Worm (Caenorhabditis elegans): Measurements from ENCODE around the gene Y94H6A.10.
A peak's percentile ranks its signal among the peaks of the same experiment; 100 is the strongest.

The Y94H6A.10 gene

DNA sequence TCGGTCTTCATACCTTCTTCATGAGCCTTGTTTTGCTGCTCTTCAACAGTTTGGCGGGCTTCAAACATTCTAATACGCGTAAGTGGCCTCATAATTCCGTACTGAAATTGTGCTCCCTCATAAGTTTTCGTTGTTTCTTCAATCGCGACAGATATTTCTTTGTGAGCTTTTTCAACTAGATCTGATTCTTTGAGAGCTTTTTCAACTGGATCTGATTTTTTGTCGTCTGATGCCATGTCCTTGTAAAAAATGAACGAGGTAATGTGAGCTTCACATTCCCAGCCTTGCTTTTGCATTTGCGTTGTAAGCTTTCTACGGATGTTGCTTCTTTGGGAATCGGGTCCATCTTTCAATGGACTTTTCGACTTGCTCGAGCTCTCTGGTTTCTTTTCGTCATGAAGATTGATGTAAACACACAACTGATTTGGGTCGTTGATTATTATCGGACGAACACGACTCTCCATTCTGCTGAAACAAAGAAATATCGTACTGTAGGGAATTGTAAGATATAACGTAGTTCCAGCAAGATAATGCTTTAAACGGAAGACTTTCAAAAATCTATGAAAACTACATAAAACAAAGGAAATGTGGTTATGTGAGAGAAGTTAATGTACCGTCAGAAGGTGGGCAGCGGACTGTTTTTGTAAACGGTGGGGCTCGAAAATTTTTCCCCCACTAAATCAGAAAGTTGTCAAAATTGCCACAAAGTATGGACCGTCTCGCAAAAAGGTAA, at the start of gene Y94H6A.10:
Gene Y94H6A.10, minus strand, starts transcription at position 464 of the 733 bp plus-strand sequence.
- no peak for TF ChIP-seq akir-1 (GFP tag; optimal IDR thresholded peaks at IDR 0.05)
- no peak for TF ChIP-seq B0019.2 (GFP tag; conservative IDR thresholded peaks at IDR 0.05)
- 0 out of 2 replicates have a peak, but pooled peaks have one; percentile 14 for TF ChIP-seq D2030.7 (GFP tag; IDR thresholded peaks at IDR 0.05)
- TF ChIP-seq mcd-1 (GFP tag; IDR thresholded peaks at IDR 0.05) = no peak
- peak; percentile 24 for TF ChIP-seq atf-7 (tag; optimal IDR thresholded peaks at IDR 0.05)
- peak; percentile 34 for TF ChIP-seq ZK185.1 (tag; optimal IDR thresholded peaks at IDR 0.05; ENCODE audit: poor library complexity, severe bottlenecking)
- peak; percentile 12 for TF ChIP-seq chd-7 (tag; optimal IDR thresholded peaks at IDR 0.05)
- no peak for TF ChIP-seq ceh-100 (GFP tag; IDR thresholded peaks at IDR 0.05)
- no peak for TF ChIP-seq ceh-27 (GFP tag; optimal IDR thresholded peaks at IDR 0.05)
- no peak for TF ChIP-seq snpc-1.3 (tag; optimal IDR thresholded peaks at IDR 0.05; ENCODE audit: insufficient read depth)
- no peak for TF ChIP-seq Y95B8A.8 (GFP tag; IDR thresholded peaks at IDR 0.05)
- TF ChIP-seq T26A5.8 (tag; optimal IDR thresholded peaks at IDR 0.05) = peak; percentile 28
- no peak for TF ChIP-seq nfya-1 (tag; optimal IDR thresholded peaks at IDR 0.05; ENCODE audit: borderline replicate concordance, insufficient read depth)
- TF ChIP-seq madf-6 (GFP tag; IDR thresholded peaks at IDR 0.05) = no peak
- TF ChIP-seq madf-8 (GFP tag; conservative IDR thresholded peaks at IDR 0.05) = no peak
- TF ChIP-seq zim-3 (tag; optimal IDR thresholded peaks at IDR 0.05) = peak; percentile 24
- TF ChIP-seq attf-3 (GFP tag; conservative IDR thresholded peaks at IDR 0.05) = no peak
- TF ChIP-seq snpc-4 (GFP tag; optimal IDR thresholded peaks at IDR 0.05) = no peak
- TF ChIP-seq snpc-4 (tag; optimal IDR thresholded peaks at IDR 0.05) = no peak
- no peak for TF ChIP-seq xnd-1 (tag; optimal IDR thresholded peaks at IDR 0.05)
- no peak for TF ChIP-seq T07F8.4 (tag; optimal IDR thresholded peaks at IDR 0.05)
- peak; percentile 67 for TF ChIP-seq ama-1 (optimal IDR thresholded peaks at IDR 0.05)
- no peak for TF ChIP-seq ama-1 (GFP tag; optimal IDR thresholded peaks at IDR 0.05)
- TF ChIP-seq ztf-26 (tag; optimal IDR thresholded peaks at IDR 0.05) = peak; percentile 19
- no peak for TF ChIP-seq hrde-1 (tag; optimal IDR thresholded peaks at IDR 0.05; ENCODE audit: borderline replicate concordance)
- TF ChIP-seq F52B5.7 (tag; optimal IDR thresholded peaks at IDR 0.05) = no peak

DNA sequence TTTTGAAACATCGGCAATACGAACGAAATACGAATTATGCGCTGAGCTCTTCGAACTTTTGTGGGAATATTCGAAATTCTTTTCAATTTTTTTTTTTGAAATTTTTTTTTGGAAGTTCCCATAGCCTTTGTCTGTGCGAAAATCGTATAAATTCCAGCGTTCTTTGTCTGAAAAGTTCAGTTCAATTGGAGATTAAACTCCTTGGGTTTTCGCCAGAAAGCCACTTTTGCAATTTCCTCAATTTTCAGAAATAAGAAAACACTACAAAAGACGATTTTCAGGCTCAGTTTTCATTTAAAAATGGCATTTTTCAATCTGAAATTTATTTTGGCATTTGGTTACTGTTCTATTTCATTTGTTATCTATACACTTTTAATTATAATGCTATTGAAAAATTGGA, 48.7 kb upstream of the Y94H6A.10 start, which contains the start of gene Y54G2A.38:
Gene Y54G2A.38, plus strand, starts transcription at position 301 of the 400 bp plus-strand sequence.
- TF ChIP-seq lin-35 (GFP tag; optimal IDR thresholded peaks at IDR 0.05) (no peak), bed-2 (GFP tag; IDR thresholded peaks at IDR 0.05) (no peak), pha-4 (tag; optimal IDR thresholded peaks at IDR 0.05) (no peak), sdz-38 (tag; optimal IDR thresholded peaks at IDR 0.05) (no peak), ceh-27 (GFP tag; optimal IDR thresholded peaks at IDR 0.05) (no peak), ztf-25 (GFP tag; IDR thresholded peaks at IDR 0.05) (no peak), rpc-1 (optimal IDR thresholded peaks at IDR 0.05) (no peak), rpc-1 (tag; optimal IDR thresholded peaks at IDR 0.05) (no peak), egl-18 (GFP tag; IDR thresholded peaks at IDR 0.05) (no peak), lsy-27 (tag; optimal IDR thresholded peaks at IDR 0.05; ENCODE audit: borderline replicate concordance, insufficient read depth) (no peak)

DNA sequence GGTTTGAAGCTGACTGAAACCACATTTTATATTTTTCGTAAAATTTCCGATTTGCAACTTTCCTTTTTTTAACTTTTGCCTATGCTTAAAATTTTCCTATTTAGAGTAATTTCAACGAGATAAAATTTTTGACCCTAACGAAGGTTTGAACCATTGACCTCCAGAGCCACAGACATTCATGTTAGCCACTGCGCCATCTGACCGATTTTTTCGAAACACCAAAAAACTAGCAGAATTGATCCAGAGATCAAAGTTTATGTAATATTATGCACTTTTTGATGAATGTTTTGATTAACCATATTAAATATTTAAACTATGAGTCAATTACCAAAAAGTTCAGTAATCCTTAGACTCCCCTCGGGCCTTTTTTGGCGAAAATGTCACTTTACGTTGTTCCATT, 47.6 kb upstream of the Y94H6A.10 start:
- TF ChIP-seq cebp-2 (GFP tag; IDR thresholded peaks at IDR 0.05) = no peak
- no peak for TF ChIP-seq rpc-1 (optimal IDR thresholded peaks at IDR 0.05)
- peak; percentile 39 for TF ChIP-seq rpc-1 (tag; optimal IDR thresholded peaks at IDR 0.05)
- no peak for TF ChIP-seq ztf-3 (GFP tag; optimal IDR thresholded peaks at IDR 0.05)
- no peak for TF ChIP-seq Y95B8A.8 (GFP tag; IDR thresholded peaks at IDR 0.05)
- TF ChIP-seq F10E7.11 (tag; optimal IDR thresholded peaks at IDR 0.05) = no peak
- TF ChIP-seq madf-8 (GFP tag; conservative IDR thresholded peaks at IDR 0.05) = no peak
- peak; percentile 56 for TF ChIP-seq tbp1 (GFP tag; optimal IDR thresholded peaks at IDR 0.05)
- no peak for TF ChIP-seq B0019.2 (GFP tag; conservative IDR thresholded peaks at IDR 0.05)
- TF ChIP-seq ceh-40 (GFP tag; IDR thresholded peaks at IDR 0.05) = no peak

Data from whole organism, young adult.